Fruit fly (Drosophila melanogaster) whole organism, prepupa: ENCODE results near the gene CG12241.

Experiments
- Blimp-1 ChIP-seq: fragments of 200-800 bp; sonication (Bioruptor generic); optimal IDR thresholded peaks from 3 replicates; lab custom pipeline; 2017; ENCODE audit warnings: missing biosample characterization, missing genetic modification characterization, mild to moderate bottlenecking, moderate library complexity, missing genetic modification reagents
- CG10631 ChIP-seq: fragments of 200-800 bp; sonication (Bioruptor generic); optimal IDR thresholded peaks from 2 replicates; lab custom pipeline; 2016; ENCODE audit warnings: missing biosample characterization, missing genetic modification characterization
- CG10669 ChIP-seq: fragments of 200-800 bp; sonication (Bioruptor generic); optimal IDR thresholded peaks from 3 replicates; lab custom pipeline; 2018; ENCODE audit warnings: missing biosample characterization, mild to moderate bottlenecking, missing genetic modification characterization, moderate library complexity
- CG11902 ChIP-seq: fragments of 200-800 bp; sonication (Bioruptor generic); optimal IDR thresholded peaks from 3 replicates; lab custom pipeline; 2016; ENCODE audit warnings: missing biosample characterization, missing genetic modification characterization
- CG1621 ChIP-seq: fragments of 200-800 bp; sonication (Bioruptor generic); optimal IDR thresholded peaks from 3 replicates; lab custom pipeline; 2018; ENCODE audit warnings: missing biosample characterization, mild to moderate bottlenecking, missing genetic modification characterization
- CG16779 ChIP-seq: fragments of 200-800 bp; sonication (Bioruptor generic); optimal IDR thresholded peaks from 3 replicates; lab custom pipeline; 2017; ENCODE audit warnings: missing biosample characterization, mild to moderate bottlenecking, missing genetic modification characterization
- CG3032 ChIP-seq: fragments of 200-800 bp; optimal IDR thresholded peaks from 2 replicates; lab custom pipeline; 2019; ENCODE audit warnings: missing biosample characterization, mild to moderate bottlenecking, missing genetic modification characterization, moderate library complexity
- CG31627 ChIP-seq: fragments of 200-800 bp; sonication (Bioruptor generic); optimal IDR thresholded peaks from 3 replicates; lab custom pipeline; 2016; ENCODE audit warnings: missing biosample characterization, missing genetic modification characterization
- CG32006 ChIP-seq: fragments of 200-800 bp; sonication (Bioruptor generic); optimal IDR thresholded peaks from 3 replicates; lab custom pipeline; 2017; ENCODE audit warnings: missing biosample characterization, mild to moderate bottlenecking, missing genetic modification characterization
- CG3919 ChIP-seq: fragments of 200-800 bp; sonication (Bioruptor generic); optimal IDR thresholded peaks from 3 replicates; lab custom pipeline; 2016; ENCODE audit warnings: missing biosample characterization, missing genetic modification characterization
- CG4318 ChIP-seq: fragments of 200-800 bp; sonication (Bioruptor generic); optimal IDR thresholded peaks from 3 replicates; lab custom pipeline; 2017; ENCODE audit warnings: missing biosample characterization, mild to moderate bottlenecking, missing genetic modification characterization
- CG6276 ChIP-seq: fragments of 200-800 bp; sonication (Bioruptor generic); optimal IDR thresholded peaks from 2 replicates; lab custom pipeline; 2017; ENCODE audit warnings: missing biosample characterization, mild to moderate bottlenecking, missing genetic modification characterization
- CG6808 ChIP-seq: fragments of 200-800 bp; sonication (Bioruptor generic); optimal IDR thresholded peaks from 3 replicates; lab custom pipeline; 2017; ENCODE audit warnings: missing biosample characterization, missing genetic modification characterization, mild to moderate bottlenecking, moderate library complexity, missing genetic modification reagents
- CG7368 ChIP-seq: fragments of 200-800 bp; sonication (Bioruptor generic); optimal IDR thresholded peaks from 3 replicates; lab custom pipeline; 2016; ENCODE audit warnings: missing biosample characterization, missing genetic modification characterization
- CG8119 ChIP-seq: fragments of 200-800 bp; sonication (Bioruptor generic); IDR thresholded peaks from 3 replicates; pipeline ENCODE4 v1.3.6; 2022; ENCODE audit warnings: missing biosample characterization, missing genetic modification characterization
- Eip75B ChIP-seq: fragments of 200-800 bp; sonication (Bioruptor generic); optimal IDR thresholded peaks from 3 replicates; lab custom pipeline; 2016; ENCODE audit warnings: missing biosample characterization, missing genetic modification characterization
- Eip78C ChIP-seq: fragments of 200-800 bp; sonication (Bioruptor generic); peaks from one replicate; lab custom pipeline; 2016; ENCODE audit warnings: missing biosample characterization, missing genetic modification characterization
- Eip93F ChIP-seq: fragments of 200-800 bp; sonication (Bioruptor generic); optimal IDR thresholded peaks from 2 replicates; lab custom pipeline; 2016; ENCODE audit warnings: missing biosample characterization, mild to moderate bottlenecking, missing genetic modification characterization
- Ets21C ChIP-seq: fragments of 200-800 bp; sonication (Bioruptor generic); optimal IDR thresholded peaks from 3 replicates; lab custom pipeline; 2016; ENCODE audit warnings: missing biosample characterization, missing genetic modification characterization
- Gug ChIP-seq: fragments of 200-800 bp; sonication (Bioruptor generic); IDR thresholded peaks from 2 replicates; pipeline ENCODE4 v1.3.6; 2022; ENCODE audit warnings: missing biosample characterization, missing genetic modification characterization
- Hr38 ChIP-seq: sonication (Bioruptor generic); optimal IDR thresholded peaks from 2 replicates; lab custom pipeline; 2016; ENCODE audit warnings: missing biosample characterization, missing genetic modification characterization
- Hr39 ChIP-seq: fragments of 200-800 bp; sonication (Bioruptor generic); optimal IDR thresholded peaks from 2 replicates; lab custom pipeline; 2016; ENCODE audit warnings: missing biosample characterization, missing genetic modification characterization
- Hr4 ChIP-seq: fragments of 200-800 bp; sonication (Bioruptor generic); optimal IDR thresholded peaks from 3 replicates; lab custom pipeline; 2016; ENCODE audit warnings: missing biosample characterization, missing genetic modification characterization
- Met ChIP-seq: fragments of 200-800 bp; sonication (Bioruptor generic); optimal IDR thresholded peaks from 3 replicates; lab custom pipeline; 2016; ENCODE audit warnings: missing biosample characterization, missing genetic modification characterization
- Smox ChIP-seq: fragments of 200-800 bp; sonication (Bioruptor generic); optimal IDR thresholded peaks from 3 replicates; lab custom pipeline; 2016; ENCODE audit warnings: missing biosample characterization, missing genetic modification characterization
- Sox14 ChIP-seq: fragments of 200-800 bp; sonication (Bioruptor generic); optimal IDR thresholded peaks from 3 replicates; lab custom pipeline; 2016; ENCODE audit warnings: missing biosample characterization, missing genetic modification characterization
- Sox15 ChIP-seq: fragments of 200-800 bp; sonication (Bioruptor generic); optimal IDR thresholded peaks from 3 replicates; lab custom pipeline; 2016; ENCODE audit warnings: missing biosample characterization, missing genetic modification characterization
- achi ChIP-seq: fragments of 200-800 bp; sonication (Bioruptor generic); optimal IDR thresholded peaks from 3 replicates; lab custom pipeline; 2016; ENCODE audit warnings: missing biosample characterization, missing genetic modification characterization
- acj6 ChIP-seq: fragments of 200-800 bp; sonication (Bioruptor generic); optimal IDR thresholded peaks from 3 replicates; lab custom pipeline; 2016; ENCODE audit warnings: missing biosample characterization, missing genetic modification characterization
- cyc ChIP-seq: fragments of 200-800 bp; sonication (Bioruptor generic); optimal IDR thresholded peaks from 3 replicates; lab custom pipeline; 2016; ENCODE audit warnings: missing biosample characterization, missing genetic modification characterization
- dac ChIP-seq: fragments of 200-800 bp; sonication (Bioruptor generic); optimal IDR thresholded peaks from 2 replicates; lab custom pipeline; 2017; ENCODE audit warnings: missing biosample characterization, mild to moderate bottlenecking, missing genetic modification characterization
- dsx ChIP-seq: fragments of 200-800 bp; optimal IDR thresholded peaks from 3 replicates; lab custom pipeline; 2019; ENCODE audit warnings: missing biosample characterization, mild to moderate bottlenecking, missing genetic modification characterization, moderate library complexity; ENCODE audit not compliant: poor library complexity, severe bottlenecking
- esn ChIP-seq: fragments of 200-800 bp; sonication (Bioruptor generic); optimal IDR thresholded peaks from 2 replicates; lab custom pipeline; 2016; ENCODE audit warnings: missing biosample characterization, mild to moderate bottlenecking, missing genetic modification characterization, moderate library complexity
- fkh ChIP-seq: fragments of 200-800 bp; sonication (Bioruptor generic); optimal IDR thresholded peaks from 3 replicates; lab custom pipeline; 2017; ENCODE audit warnings: missing biosample characterization, mild to moderate bottlenecking, missing genetic modification characterization, moderate library complexity
- lz ChIP-seq: fragments of 200-800 bp; sonication (Bioruptor generic); optimal IDR thresholded peaks from 3 replicates; lab custom pipeline; 2016; ENCODE audit warnings: missing biosample characterization, missing genetic modification characterization
- net ChIP-seq: fragments of 200-800 bp; sonication (Bioruptor generic); optimal IDR thresholded peaks from 3 replicates; lab custom pipeline; 2016; ENCODE audit warnings: missing biosample characterization, missing genetic modification characterization
- pdm3 ChIP-seq: fragments of 200-800 bp; sonication (Bioruptor generic); optimal IDR thresholded peaks from 3 replicates; lab custom pipeline; 2016; ENCODE audit warnings: missing biosample characterization, missing genetic modification characterization
- spab ChIP-seq: fragments of 200-800 bp; sonication (Bioruptor generic); optimal IDR thresholded peaks from 2 replicates; lab custom pipeline; 2017; ENCODE audit warnings: missing biosample characterization, mild to moderate bottlenecking, missing genetic modification characterization, missing genetic modification reagents
- ss ChIP-seq, 2 experiments: fragments of 200-800 bp; sonication (Bioruptor generic); optimal IDR thresholded peaks; 2 replicates in 1 of 2; 3 replicates in 1 of 2; lab custom pipeline; 2017 to 2018; ENCODE audit warnings: mild to moderate bottlenecking in 2 of 2, missing biosample characterization in 2 of 2, missing genetic modification characterization in 2 of 2, moderate library complexity in 1 of 2
- topi ChIP-seq: fragments of 200-800 bp; sonication (Bioruptor generic); optimal IDR thresholded peaks from 3 replicates; lab custom pipeline; 2016; ENCODE audit warnings: missing biosample characterization, missing genetic modification characterization
- vri ChIP-seq: fragments of 200-800 bp; sonication (Bioruptor generic); optimal IDR thresholded peaks from 3 replicates; lab custom pipeline; 2016; ENCODE audit warnings: missing biosample characterization, mild to moderate bottlenecking, missing genetic modification characterization

Gene CG12241

dm6 chr3R:15196134-15197034 is 22.7 kb upstream of the CG12241 start, which contains the start of the genes Kpc1 and CG42542 (continued):
- TF ChIP-seq CG8119 (GFP tag; lab: Robert Waterston, UW) (peak; percentile 53; the same call in 1 of the 3 replicates), Hr4 (peak; percentile 81), CG11902 (GFP tag; lab: Kevin White, UChicago) (peak; percentile 42), CG6276 (GFP tag; lab: Kevin White, UChicago) (no peak), CG31627 (GFP tag; lab: Kevin White, UChicago) (peak; percentile 80), CG10631 (peak; percentile 75), CG7368 (GFP tag; lab: Kevin White, UChicago) (peak; percentile 52), CG4318 (GFP tag; lab: Kevin White, UChicago) (no peak), fkh (peak; percentile 62), cyc (peak; percentile 71), Gug (GFP tag; lab: Robert Waterston, UW) (peak; percentile 13; the same call in 1 of the 2 replicates), lz (GFP tag; lab: Kevin White, UChicago) (peak; percentile 84), net (GFP tag; lab: Kevin White, UChicago) (peak; percentile 54), Ets21C (peak; percentile 75)

DNA sequence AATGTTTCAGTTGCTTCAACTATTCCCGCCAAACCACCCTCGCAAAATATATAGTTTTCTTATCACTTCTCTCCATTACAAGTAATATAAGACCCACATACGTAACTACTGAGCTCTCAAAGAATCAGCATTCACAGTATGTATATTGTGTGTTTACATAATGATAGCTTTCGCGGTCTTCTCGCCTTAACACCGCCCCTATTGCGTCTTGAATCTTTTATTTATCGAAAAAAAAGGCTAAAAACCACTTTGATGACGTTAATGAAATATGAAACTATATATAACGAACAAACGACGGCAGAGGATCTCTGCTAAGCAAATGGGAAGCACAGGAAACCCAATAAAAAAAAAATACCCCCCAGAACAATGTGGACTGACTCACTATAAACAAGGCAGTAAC is 21.7 kb upstream of the CG12241 start:
- TF ChIP-seq fkh (peak; percentile 60), CG6808 (GFP tag; lab: Kevin White, UChicago) (peak; percentile 22), Eip78C (GFP tag; lab: Kevin White, UChicago) (peak; percentile 60), CG31627 (GFP tag; lab: Kevin White, UChicago) (no peak), Hr39 (GFP tag; lab: Kevin White, UChicago) (no peak)

- TF ChIP-seq Hr39 (GFP tag; lab: Kevin White, UChicago) (no peak), CG3919 (GFP tag; lab: Kevin White, UChicago) (no peak), Eip93F (GFP tag; lab: Kevin White, UChicago) (peak; percentile 18), Sox15 (GFP tag; lab: Kevin White, UChicago) (no peak), fkh (peak; percentile 58), Hr4 (peak; percentile 45), Eip75B (GFP tag; lab: Kevin White, UChicago) (no peak), CG10631 (no peak), CG4318 (GFP tag; lab: Kevin White, UChicago) (no peak), Eip78C (GFP tag; lab: Kevin White, UChicago) (peak; percentile 56), vri (GFP tag; lab: Kevin White, UChicago) (peak; percentile 75), CG32006 (GFP tag; lab: Kevin White, UChicago) (peak; percentile 23), dsx (GFP tag; lab: Kevin White, UChicago) (no peak), Met (GFP tag; lab: Kevin White, UChicago) (no peak)
Measured at dm6 chr3R:15198052-15198793, 20.8 kb upstream of the CG12241 start.

dm6 chr3R:15205223-15205622 is 13.8 kb upstream of the CG12241 start:
- TF ChIP-seq CG10669 (no peak), achi (no peak), CG10631 (no peak), CG31627 (GFP tag; lab: Kevin White, UChicago) (no peak), topi (no peak), Smox (no peak), Hr39 (GFP tag; lab: Kevin White, UChicago) (no peak), pdm3 (GFP tag; lab: Kevin White, UChicago) (no peak), ss (GFP tag; optimal IDR thresholded peaks at IDR 0.05; lab: Kevin White, UChicago) (peak in 1 of 2 experiments; percentile 65), Eip75B (GFP tag; lab: Kevin White, UChicago) (no peak), CG32006 (GFP tag; lab: Kevin White, UChicago) (no peak), CG3032 (tag; lab: Kevin White, UChicago) (no peak), dac (GFP tag; lab: Kevin White, UChicago) (no peak), Blimp-1 (peak; percentile 77), CG1621 (no peak), Gug (GFP tag; lab: Robert Waterston, UW) (no peak), dsx (GFP tag; lab: Kevin White, UChicago) (no peak), Sox14 (GFP tag; lab: Kevin White, UChicago) (no peak), CG16779 (tag; lab: Kevin White, UChicago) (no peak), esn (no peak), spab (GFP tag; lab: Kevin White, UChicago) (no peak), Hr38 (GFP tag; lab: Kevin White, UChicago) (no peak), acj6 (GFP tag; lab: Kevin White, UChicago) (no peak)
